Fruit fly (Drosophila melanogaster): ENCODE results near the gene sl.

DNA sequence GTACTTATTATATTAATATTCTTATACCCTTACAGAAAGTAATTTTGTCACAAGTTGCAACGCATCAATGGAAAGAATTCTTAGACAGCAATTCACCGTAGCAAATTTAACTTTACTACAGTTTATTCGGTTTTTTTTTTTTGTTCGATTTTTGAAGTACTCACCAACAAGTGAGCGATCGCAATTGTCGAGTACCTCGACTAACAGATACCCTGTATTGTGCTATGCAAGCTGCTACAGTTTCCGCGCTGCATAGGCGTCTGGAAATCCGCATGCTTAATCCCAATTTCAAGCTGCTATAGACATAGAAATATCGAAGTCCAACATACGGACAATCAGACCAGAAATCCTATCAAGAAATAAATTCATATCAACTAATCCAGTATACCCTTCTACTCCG lies 18.5 kb downstream of the sl start:
- TF ChIP-seq psq (optimal IDR thresholded peaks at IDR 0.05) = no peak
- TF ChIP-seq EcR (GFP tag; optimal IDR thresholded peaks at IDR 0.05) = no peak

Data from whole organism.